Worm (Caenorhabditis elegans) whole organism, L4 larva: ENCODE data around the gene mrps-18C.
A peak's percentile ranks its signal among the peaks of the same experiment; 100 is the strongest.

Source experiments
- D1046.2 ChIP-seq: fragments of 200-800 bp; sonication (Bioruptor generic); IDR thresholded peaks from 2 replicates; pipeline ENCODE4 v1.3.6; 2022; ENCODE audit warnings: missing genetic modification characterization, missing compliant biosample characterization
- F10B5.3 ChIP-seq: sonication (generic microtip); optimal IDR thresholded peaks from 2 replicates; lab custom pipeline; 2016; ENCODE audit warnings: mild to moderate bottlenecking, missing genetic modification characterization, missing compliant biosample characterization
- F26F4.8 ChIP-seq: fragments of 200-800 bp; sonication (Bioruptor generic); conservative IDR thresholded peaks from 2 replicates; pipeline ENCODE4 v1.3.6; 2022; ENCODE audit warnings: missing genetic modification characterization, missing compliant biosample characterization
- F37D6.2 ChIP-seq: sonication (generic microtip); optimal IDR thresholded peaks from 2 replicates; lab custom pipeline; 2016; ENCODE audit warnings: mild to moderate bottlenecking, missing genetic modification characterization, missing compliant biosample characterization
- F44E2.7 ChIP-seq: fragments of 200-800 bp; sonication (Bioruptor generic); IDR thresholded peaks from 2 replicates; pipeline ENCODE4 v2.1.2; 2022; ENCODE audit warnings: missing genetic modification characterization, missing compliant biosample characterization
- F49E8.2 ChIP-seq: sonication (generic microtip); optimal IDR thresholded peaks from 2 replicates; lab custom pipeline; 2016; ENCODE audit warnings: missing compliant biosample characterization, mild to moderate bottlenecking, missing genetic modification characterization, borderline replicate concordance
- T20F7.1 ChIP-seq: fragments of 200-800 bp; sonication (Bioruptor generic); optimal IDR thresholded peaks from 2 replicates; lab custom pipeline; 2018; ENCODE audit warnings: mild to moderate bottlenecking, missing genetic modification characterization, missing compliant biosample characterization
- Y105C5A.15 ChIP-seq: fragments of 200-800 bp; sonication (Bioruptor generic); IDR thresholded peaks from 2 replicates; pipeline ENCODE4 v1.3.6; 2022; ENCODE audit warnings: missing genetic modification characterization, missing compliant biosample characterization
- Y48G9A.11 ChIP-seq: fragments of 200-800 bp; sonication (Bioruptor generic); IDR thresholded peaks from 2 replicates; pipeline ENCODE4 v1.3.6; 2022; ENCODE audit warnings: missing genetic modification reagents, missing genetic modification characterization, missing compliant biosample characterization
- Y75B8A.6 ChIP-seq: fragments of 200-800 bp; sonication (Bioruptor generic); IDR thresholded peaks from 2 replicates; pipeline ENCODE4 v1.3.6; 2022; ENCODE audit warnings: missing genetic modification reagents, missing genetic modification characterization, missing compliant biosample characterization
- ZK337.2 ChIP-seq: fragments of 200-800 bp; sonication (Bioruptor generic); IDR thresholded peaks from 2 replicates; pipeline ENCODE4 v1.3.6; 2022; ENCODE audit warnings: missing genetic modification reagents, missing genetic modification characterization, missing compliant biosample characterization
- ZK546.5 ChIP-seq, 2 experiments: sonication (generic microtip); optimal IDR thresholded peaks; 2 replicates each; lab custom pipeline; 2017; ENCODE audit warnings: missing biosample characterization in 2 of 2, missing genetic modification characterization in 2 of 2
- aha-1 ChIP-seq: fragments of 150-350 bp; peaks from one replicate; lab custom pipeline; 2014; ENCODE audit warnings: missing biosample characterization, missing genetic modification characterization
- aly-2 ChIP-seq: sonication (generic microtip); optimal IDR thresholded peaks from 2 replicates; lab custom pipeline; 2018; ENCODE audit warnings: missing biosample characterization, missing genetic modification characterization
- ama-1 ChIP-seq: fragments of 150-350 bp; optimal IDR thresholded peaks from 2 replicates; lab custom pipeline; 2014; ENCODE audit warnings: inconsistent platforms, mixed read lengths
- arid-1 ChIP-seq: fragments of 200-800 bp; sonication (Bioruptor generic); conservative IDR thresholded peaks from 2 replicates; pipeline ENCODE4 v1.3.6; 2022; ENCODE audit warnings: missing genetic modification reagents, missing genetic modification characterization, missing compliant biosample characterization
- ceh-28 ChIP-seq: fragments of 150-350 bp; optimal IDR thresholded peaks from 2 replicates; lab custom pipeline; 2014; ENCODE audit warnings: missing biosample characterization, missing genetic modification reagents, missing genetic modification characterization
- ceh-44 ChIP-seq: fragments of 200-800 bp; sonication (Bioruptor generic); IDR thresholded peaks from 2 replicates; pipeline ENCODE4 v1.3.6; 2022; ENCODE audit warnings: missing genetic modification reagents, missing genetic modification characterization, missing compliant biosample characterization
- ces-1 ChIP-seq: fragments of 150-350 bp; sonication (generic microtip); optimal IDR thresholded peaks from 4 replicates; lab custom pipeline; 2014; ENCODE audit warnings: missing biosample characterization, missing genetic modification reagents, missing genetic modification characterization
- daf-16 ChIP-seq, 3 experiments: sonication (generic microtip); optimal IDR thresholded peaks; 2 replicates each; lab custom pipeline; 2016 to 2017; ENCODE audit warnings: missing genetic modification characterization in 3 of 3, missing genetic modification reagents in 3 of 3, mild to moderate bottlenecking in 2 of 3, missing compliant biosample characterization in 2 of 3, missing biosample characterization in 1 of 3, moderate library complexity in 1 of 3
- daf-19 ChIP-seq: fragments of 200-800 bp; sonication (Bioruptor generic); conservative IDR thresholded peaks from 2 replicates; pipeline ENCODE4 v1.3.6; 2022; ENCODE audit warnings: missing genetic modification characterization, missing compliant biosample characterization
- daf-8 ChIP-seq: fragments of 200-800 bp; sonication (Bioruptor generic); IDR thresholded peaks from 2 replicates; pipeline ENCODE4 v1.3.6; 2022; ENCODE audit warnings: missing genetic modification characterization, missing compliant biosample characterization
- dmd-9 ChIP-seq: fragments of 200-800 bp; sonication (Bioruptor generic); IDR thresholded peaks from 2 replicates; pipeline ENCODE4 v1.3.6; 2022; ENCODE audit warnings: missing genetic modification reagents, missing genetic modification characterization, missing compliant biosample characterization
- duxl-1 ChIP-seq: sonication (generic microtip); optimal IDR thresholded peaks from 2 replicates; lab custom pipeline; 2016; ENCODE audit warnings: mild to moderate bottlenecking, missing genetic modification characterization, moderate library complexity, missing compliant biosample characterization; ENCODE audit not compliant: poor library complexity
- dve-1 ChIP-seq: sonication (generic microtip); optimal IDR thresholded peaks from 2 replicates; lab custom pipeline; 2017; ENCODE audit warnings: antibody characterized with exemption, mild to moderate bottlenecking, missing genetic modification characterization, missing compliant biosample characterization; ENCODE audit not compliant: insufficient read depth
- hif-1 ChIP-seq, 2 experiments: sonication (generic microtip); optimal IDR thresholded peaks; 2 replicates each; lab custom pipeline; 2016 to 2017; ENCODE audit warnings: missing compliant biosample characterization in 2 of 2, missing genetic modification characterization in 2 of 2, missing genetic modification reagents in 2 of 2, missing genotype in 2 of 2, mild to moderate bottlenecking in 1 of 2
- hlh-30 ChIP-seq: sonication (generic microtip); optimal IDR thresholded peaks from 2 replicates; lab custom pipeline; 2017; ENCODE audit warnings: antibody characterized with exemption, mild to moderate bottlenecking, missing genetic modification characterization, missing compliant biosample characterization; ENCODE audit not compliant: insufficient read depth
- hmg-1.1 ChIP-seq: fragments of 200-800 bp; sonication (Bioruptor generic); IDR thresholded peaks from 2 replicates; pipeline ENCODE4 v1.3.6; 2022; ENCODE audit warnings: missing genetic modification reagents, missing genetic modification characterization, missing compliant biosample characterization
- jun-1 ChIP-seq: fragments of 150-350 bp; optimal IDR thresholded peaks from 2 replicates; lab custom pipeline; 2014; ENCODE audit warnings: missing biosample characterization, missing genetic modification reagents, missing genetic modification characterization
- lin-29 ChIP-seq: fragments of 200-800 bp; sonication (Bioruptor generic); IDR thresholded peaks from 2 replicates; pipeline ENCODE4 v1.3.6; 2022; ENCODE audit warnings: missing genetic modification reagents, missing genetic modification characterization, missing compliant biosample characterization
- mdl-1 ChIP-seq, 2 experiments: fragments of 150-350 bp in 1 of 2; sonication (generic microtip) in 1 of 2; optimal IDR thresholded peaks; 2 replicates each; lab custom pipeline; 2014 to 2017; ENCODE audit warnings: missing biosample characterization in 2 of 2, missing genetic modification characterization in 2 of 2
- nhr-102 ChIP-seq: sonication (generic microtip); optimal IDR thresholded peaks from 2 replicates; lab custom pipeline; 2016; ENCODE audit warnings: mild to moderate bottlenecking, missing genetic modification characterization, moderate library complexity, missing compliant biosample characterization
- nhr-11 ChIP-seq: fragments of 150-350 bp; optimal IDR thresholded peaks from 2 replicates; lab custom pipeline; 2014; ENCODE audit warnings: missing biosample characterization, missing genetic modification characterization
- nhr-111 ChIP-seq: fragments of 200-800 bp; sonication (Bioruptor generic); optimal IDR thresholded peaks from 2 replicates; lab custom pipeline; 2018; ENCODE audit warnings: mild to moderate bottlenecking, missing genetic modification characterization, missing compliant biosample characterization
- nhr-237 ChIP-seq: sonication (generic microtip); optimal IDR thresholded peaks from 2 replicates; lab custom pipeline; 2017; ENCODE audit warnings: missing biosample characterization, missing genetic modification characterization
- nhr-41 ChIP-seq: fragments of 200-800 bp; sonication (Bioruptor generic); IDR thresholded peaks from 2 replicates; pipeline ENCODE4 v1.3.6; 2022; ENCODE audit warnings: missing genetic modification reagents, missing genetic modification characterization, missing compliant biosample characterization
- nhr-48 ChIP-seq: sonication (generic microtip); optimal IDR thresholded peaks from 2 replicates; lab custom pipeline; 2016; ENCODE audit warnings: mild to moderate bottlenecking, missing genetic modification characterization, missing compliant biosample characterization
- nhr-6 ChIP-seq: fragments of 150-350 bp; optimal IDR thresholded peaks from 2 replicates; lab custom pipeline; 2014; ENCODE audit warnings: missing biosample characterization, missing genetic modification characterization
- nhr-76 ChIP-seq: fragments of 150-350 bp; optimal IDR thresholded peaks from 2 replicates; lab custom pipeline; 2014; ENCODE audit warnings: missing biosample characterization, missing genetic modification characterization
- nhr-77 ChIP-seq: fragments of 150-350 bp; optimal IDR thresholded peaks from 2 replicates; lab custom pipeline; 2014; ENCODE audit warnings: missing biosample characterization, missing genetic modification characterization
- pha-4 ChIP-seq, 2 experiments: fragments of 150-350 bp in 1 of 2; fragments of 200-800 bp in 1 of 2; sonication (Bioruptor generic) in 1 of 2; IDR thresholded peaks in 1 of 2; optimal IDR thresholded peaks in 1 of 2; 2 replicates each; pipeline versions ENCODE4 v1.3.6 to Lab custom; 2014 to 2022; ENCODE audit warnings: missing genetic modification characterization in 2 of 2, missing genetic modification reagents in 2 of 2, missing biosample characterization in 1 of 2, missing compliant biosample characterization in 1 of 2
- saeg-2 ChIP-seq: fragments of 200-800 bp; sonication (Bioruptor generic); IDR thresholded peaks from 2 replicates; pipeline ENCODE4 v1.3.6; 2022; ENCODE audit warnings: missing genetic modification reagents, missing genetic modification characterization, missing compliant biosample characterization
- sdz-12 ChIP-seq: fragments of 200-800 bp; sonication (Bioruptor generic); optimal IDR thresholded peaks from 2 replicates; lab custom pipeline; 2018; ENCODE audit warnings: mild to moderate bottlenecking, missing genetic modification characterization, missing compliant biosample characterization
- set-16 ChIP-seq: fragments of 200-800 bp; sonication (Bioruptor generic); IDR thresholded peaks from 2 replicates; pipeline ENCODE4 v1.3.6; 2022; ENCODE audit warnings: missing genetic modification reagents, missing genetic modification characterization, missing compliant biosample characterization
- unc-39 ChIP-seq: sonication (generic microtip); optimal IDR thresholded peaks from 2 replicates; lab custom pipeline; 2017; ENCODE audit warnings: missing biosample characterization, missing genetic modification characterization
- unc-62 ChIP-seq, 3 experiments: fragments of 150-350 bp in 1 of 3; sonication (generic microtip); optimal IDR thresholded peaks in 2 of 3; peaks in 1 of 3; 1 replicate in 1 of 3; 2 replicates in 2 of 3; lab custom pipeline; 2014 to 2017; ENCODE audit warnings: missing biosample characterization in 3 of 3, missing genetic modification characterization in 3 of 3, missing genetic modification reagents in 3 of 3, missing genotype in 1 of 3
- vab-7 ChIP-seq: fragments of 200-800 bp; sonication (Bioruptor generic); IDR thresholded peaks from 2 replicates; pipeline ENCODE4 v1.3.6; 2022; ENCODE audit warnings: missing genetic modification reagents, missing genetic modification characterization, missing compliant biosample characterization
- zag-1 ChIP-seq: fragments of 150-350 bp; optimal IDR thresholded peaks from 2 replicates; lab custom pipeline; 2014; ENCODE audit warnings: missing biosample characterization, missing genetic modification characterization
- ztf-7 ChIP-seq: fragments of 150-350 bp; optimal IDR thresholded peaks from 2 replicates; lab custom pipeline; 2014; ENCODE audit warnings: missing biosample characterization, missing genetic modification characterization

Gene mrps-18C

ce11 chrIII:4899728-4900127 is 35.6 kb upstream of the mrps-18C start (continued):
- TF ChIP-seq daf-8 (GFP tag; lab: Robert Waterston, UW) (peak; percentile 94; the same call in 1 of the 2 replicates), ceh-28 (tag; lab: Kevin White, UChicago) (peak; percentile 36), F37D6.2 (tag; lab: Kevin White, UChicago) (peak; percentile 97), nhr-6 (tag; lab: Kevin White, UChicago) (peak; percentile 97), F44E2.7 (GFP tag; lab: Robert Waterston, UW) (peak; percentile 84; the same call in 1 of the 2 replicates), dve-1 (tag; lab: Kevin White, UChicago) (peak; percentile 100), F10B5.3 (peak; percentile 88), Y105C5A.15 (GFP tag; lab: Robert Waterston, UW) (no peak), nhr-102 (peak; percentile 98), ZK337.2 (GFP tag; lab: Robert Waterston, UW) (peak; percentile 81; the same call in 1 of the 2 replicates), ceh-44 (GFP tag; lab: Robert Waterston, UW) (peak; percentile 58; the same call in 1 of the 2 replicates), hmg-1.1 (peak; percentile 98), arid-1 (GFP tag; lab: Robert Waterston, UW) (peak; percentile 95), nhr-76 (tag; lab: Kevin White, UChicago) (peak; percentile 83), nhr-48 (tag; lab: Kevin White, UChicago) (peak; percentile 98), F26F4.8 (peak; percentile 75), nhr-41 (GFP tag; lab: Robert Waterston, UW) (peak; percentile 99), ces-1 (GFP tag; lab: Kevin White, UChicago) (peak; percentile 70), nhr-237 (tag; lab: Kevin White, UChicago) (peak; percentile 77), Y48G9A.11 (peak; percentile 81), saeg-2 (GFP tag; lab: Robert Waterston, UW) (peak; percentile 100), jun-1 (tag; lab: Kevin White, UChicago) (peak; percentile 96), vab-7 (peak; percentile 97), unc-39 (tag; lab: Kevin White, UChicago) (peak; percentile 90), dmd-9 (GFP tag; lab: Robert Waterston, UW) (peak; percentile 96), aly-2 (tag; lab: Kevin White, UChicago) (no peak), aha-1 (tag; lab: Kevin White, UChicago) (peak; percentile 100), duxl-1 (tag; lab: Kevin White, UChicago) (peak; percentile 93), zag-1 (peak; percentile 62), ZK546.5 (tag; optimal IDR thresholded peaks at IDR 0.05; lab: Kevin White, UChicago) (peak in 1 of 2 experiments; percentile 59), unc-62 (GFP tag; optimal IDR thresholded peaks at IDR 0.05 in 1 of 2; lab: Kevin White, UChicago) (peak; percentile 28 to 100), unc-62 (tag; optimal IDR thresholded peaks at IDR 0.05; lab: Kevin White, UChicago) (no peak), Y75B8A.6 (peak; percentile 95), nhr-11 (tag; lab: Kevin White, UChicago) (peak; percentile 99), mdl-1 (tag; optimal IDR thresholded peaks at IDR 0.05; lab: Kevin White, UChicago) (peak; percentile 79 to 99), pha-4 (GFP tag; IDR thresholded peaks at IDR 0.05; lab: Robert Waterston, UW) (peak; percentile 98), pha-4 (tag; optimal IDR thresholded peaks at IDR 0.05; lab: Kevin White, UChicago) (peak; percentile 55), set-16 (GFP tag; lab: Robert Waterston, UW) (peak; percentile 96), ama-1 (lab: Kevin White, UChicago) (peak; percentile 68), T20F7.1 (peak; percentile 95), hlh-30 (tag; lab: Kevin White, UChicago) (peak; percentile 100), nhr-77 (peak; percentile 96), lin-29 (GFP tag; lab: Robert Waterston, UW) (peak; percentile 94), daf-16 (GFP tag; optimal IDR thresholded peaks at IDR 0.05; lab: Kevin White, UChicago) (peak; percentile 78 to 97), daf-16 (tag; optimal IDR thresholded peaks at IDR 0.05; lab: Kevin White, UChicago) (peak; percentile 65), F49E8.2 (tag; lab: Kevin White, UChicago) (no peak), hif-1 (tag; optimal IDR thresholded peaks at IDR 0.05; lab: Kevin White, UChicago) (peak; percentile 94 to 97), ztf-7 (tag; lab: Kevin White, UChicago) (peak; percentile 74), sdz-12 (GFP tag; lab: Kevin White, UChicago) (peak; percentile 95), daf-19 (GFP tag; lab: Robert Waterston, UW) (peak; percentile 96), D1046.2 (GFP tag; lab: Robert Waterston, UW) (peak; percentile 93), nhr-111 (GFP tag; lab: Kevin White, UChicago) (peak; percentile 57)
